Fruit fly (Drosophila melanogaster): ENCODE results near the gene CG32277.

The CG32277 gene

dm6 chr3L:3198447-3199402 lies 6.5 kb downstream of the CG32277 start, which contains the start of the genes CG32276 and gry (continued):
- no peak for TF ChIP-seq pros (GFP tag; optimal IDR thresholded peaks at IDR 0.05)
- peak; percentile 83 for TF ChIP-seq ftz-f1 (GFP tag; optimal IDR thresholded peaks at IDR 0.05)
- TF ChIP-seq vfl (GFP tag; optimal IDR thresholded peaks at IDR 0.05) = peak; percentile 77
- TF ChIP-seq Camta (GFP tag; optimal IDR thresholded peaks at IDR 0.05) = peak; percentile 42
- peak; percentile 97 for TF ChIP-seq Med (GFP tag)
- TF ChIP-seq Hr78 (GFP tag; optimal IDR thresholded peaks at IDR 0.05) = no peak
- peak; percentile 71 for TF ChIP-seq CG8765 (GFP tag; IDR thresholded peaks at IDR 0.05)
- TF ChIP-seq HmgZ (tag; optimal IDR thresholded peaks at IDR 0.05) = peak; percentile 93
- TF ChIP-seq B-H1 (GFP tag; IDR thresholded peaks at IDR 0.05) = no peak; the same call in 2 of the 3 replicates
- TF ChIP-seq CG15073 (GFP tag; optimal IDR thresholded peaks at IDR 0.05) = no peak
- no peak for TF ChIP-seq Hmx (GFP tag; optimal IDR thresholded peaks at IDR 0.05)
- TF ChIP-seq dan (GFP tag; IDR thresholded peaks at IDR 0.05) = no peak
- peak; percentile 88 for TF ChIP-seq lilli (GFP tag; optimal IDR thresholded peaks at IDR 0.05)
- TF ChIP-seq CG32772 (GFP tag; IDR thresholded peaks at IDR 0.05) = peak; percentile 73
- TF ChIP-seq CrebB (tag; optimal IDR thresholded peaks at IDR 0.05) = peak; percentile 67
- peak; percentile 46; the same call in 1 of the 2 replicates for TF ChIP-seq CG1024 (GFP tag; IDR thresholded peaks at IDR 0.05)
- peak; percentile 63; the same call in 2 of the 3 replicates for TF ChIP-seq H15 (GFP tag; IDR thresholded peaks at IDR 0.05)
- peak; percentile 60 for TF ChIP-seq stwl (tag; optimal IDR thresholded peaks at IDR 0.05)
- no peak for TF ChIP-seq CG6813 (GFP tag; optimal IDR thresholded peaks at IDR 0.05)
- TF ChIP-seq schlank (tag; optimal IDR thresholded peaks at IDR 0.05) = no peak
- peak; percentile 54 for TF ChIP-seq eyg (GFP tag; optimal IDR thresholded peaks at IDR 0.05)
- TF ChIP-seq CG11696 (GFP tag; IDR thresholded peaks at IDR 0.05) = no peak
- peak; percentile 54; the same call in 1 of the 2 replicates for TF ChIP-seq cas (GFP tag; IDR thresholded peaks at IDR 0.05)
- peak; percentile 55 for TF ChIP-seq CG9876 (GFP tag; optimal IDR thresholded peaks at IDR 0.05)
- peak; percentile 79 for TF ChIP-seq CG10543 (GFP tag; optimal IDR thresholded peaks at IDR 0.05)
- TF ChIP-seq C15 (GFP tag; IDR thresholded peaks at IDR 0.05) = no peak
- peak; percentile 79 for TF ChIP-seq CG1647 (GFP tag; optimal IDR thresholded peaks at IDR 0.05)
- TF ChIP-seq CG9797 (GFP tag; optimal IDR thresholded peaks at IDR 0.05) = peak; percentile 96
- peak; percentile 77 for TF ChIP-seq CG4820 (GFP tag; optimal IDR thresholded peaks at IDR 0.05)
- peak; percentile 85 for TF ChIP-seq zfh2 (GFP tag; optimal IDR thresholded peaks at IDR 0.05)
- peak; percentile 60 for TF ChIP-seq CG18619 (GFP tag; optimal IDR thresholded peaks at IDR 0.05)
- TF ChIP-seq CG17328 (GFP tag; IDR thresholded peaks at IDR 0.05) = peak; percentile 78
- peak; percentile 57 for TF ChIP-seq pfk (GFP tag; optimal IDR thresholded peaks at IDR 0.05)
- no peak for TF ChIP-seq run (tag; optimal IDR thresholded peaks at IDR 0.05)
- TF ChIP-seq wdn (GFP tag; IDR thresholded peaks at IDR 0.05) = 0 out of 2 replicates have a peak, but pooled peaks have one; percentile 8
- peak; percentile 35; the same call in 1 of the 2 replicates for TF ChIP-seq gt (GFP tag; IDR thresholded peaks at IDR 0.05)
- TF ChIP-seq CG4854 (GFP tag; optimal IDR thresholded peaks at IDR 0.05) = no peak
- TF ChIP-seq ems (GFP tag; optimal IDR thresholded peaks at IDR 0.05) = peak; percentile 83
- TF ChIP-seq pum (GFP tag; optimal IDR thresholded peaks at IDR 0.05) = peak; percentile 79
- TF ChIP-seq CG14441 (GFP tag; IDR thresholded peaks at IDR 0.05) = peak; percentile 60
- peak; percentile 64 for TF ChIP-seq CG10366 (GFP tag; IDR thresholded peaks at IDR 0.05)
- no peak for TF ChIP-seq aop (GFP tag; IDR thresholded peaks at IDR 0.05)
- TF ChIP-seq wek (GFP tag; optimal IDR thresholded peaks at IDR 0.05) = peak; percentile 80
- TF ChIP-seq CG7987 (GFP tag; optimal IDR thresholded peaks at IDR 0.05) = peak; percentile 74
- TF ChIP-seq CG18599 (GFP tag; optimal IDR thresholded peaks at IDR 0.05) = peak; percentile 87
- no peak for TF ChIP-seq CG15269 (tag; optimal IDR thresholded peaks at IDR 0.05)
- no peak for TF ChIP-seq zf30C (GFP tag; optimal IDR thresholded peaks at IDR 0.05)
- peak; percentile 81 for TF ChIP-seq Atf-2 (GFP tag; optimal IDR thresholded peaks at IDR 0.05)
- no peak for TF ChIP-seq CG17612 (GFP tag; IDR thresholded peaks at IDR 0.05)

Measured in whole organism, embryonic.